Fruit fly (Drosophila melanogaster) whole organism, embryonic: ENCODE measurements around the gene FIG4.
A peak's percentile ranks its signal among the peaks of the same experiment; 100 is the strongest.

Experiments
- Adf1 ChIP-seq: fragments of 200-800 bp; sonication (Bioruptor generic); IDR thresholded peaks from 2 replicates; pipeline ENCODE4 v1.3.6; 2022; ENCODE audit warnings: missing biosample characterization, missing genetic modification characterization
- B-H2 ChIP-seq: fragments of 200-800 bp; sonication (Bioruptor generic); optimal IDR thresholded peaks from 2 replicates; lab custom pipeline; 2018; ENCODE audit warnings: missing biosample characterization, mild to moderate bottlenecking, missing genetic modification characterization
- C15 ChIP-seq: fragments of 200-800 bp; sonication (Bioruptor generic); IDR thresholded peaks from 3 replicates; pipeline ENCODE4 v1.3.6; 2022; ENCODE audit warnings: missing biosample characterization, missing genetic modification characterization
- CG10462 ChIP-seq: fragments of 200-800 bp; sonication (Bioruptor generic); optimal IDR thresholded peaks from 2 replicates; lab custom pipeline; 2016; ENCODE audit warnings: missing biosample characterization, missing genetic modification characterization
- CG14441 ChIP-seq: fragments of 200-800 bp; sonication (Bioruptor generic); IDR thresholded peaks from 2 replicates; pipeline ENCODE4 v1.3.6; 2022; ENCODE audit warnings: missing biosample characterization, missing genetic modification characterization
- CG14860 ChIP-seq: fragments of 200-800 bp; sonication (Bioruptor generic); IDR thresholded peaks from 3 replicates; pipeline ENCODE4 v1.3.6; 2022; ENCODE audit warnings: missing biosample characterization, missing genetic modification characterization; ENCODE audit not compliant: partially characterized antibody
- CG16813 ChIP-seq: fragments of 200-800 bp; sonication (Bioruptor generic); IDR thresholded peaks from 3 replicates; pipeline ENCODE4 v1.3.6; 2022; ENCODE audit warnings: missing biosample characterization, missing genetic modification characterization; ENCODE audit not compliant: partially characterized antibody
- CG17361 ChIP-seq: fragments of 200-800 bp; sonication (Bioruptor generic); IDR thresholded peaks from 3 replicates; pipeline ENCODE4 v1.3.6; 2022; ENCODE audit warnings: missing biosample characterization, missing genetic modification characterization
- CG2129 ChIP-seq: fragments of 200-800 bp; sonication (Bioruptor generic); IDR thresholded peaks from 2 replicates; pipeline ENCODE4 v1.3.6; 2022; ENCODE audit warnings: missing biosample characterization, missing genetic modification characterization; ENCODE audit not compliant: partially characterized antibody
- CG31388 ChIP-seq: fragments of 200-800 bp; sonication (Bioruptor generic); optimal IDR thresholded peaks from 2 replicates; lab custom pipeline; 2016; ENCODE audit warnings: missing biosample characterization, missing genetic modification characterization
- CG3163 ChIP-seq: fragments of 200-800 bp; sonication (Bioruptor generic); optimal IDR thresholded peaks from 3 replicates; lab custom pipeline; 2016; ENCODE audit warnings: missing biosample characterization, missing genetic modification characterization
- CG33557 ChIP-seq: fragments of 200-800 bp; sonication (Bioruptor generic); optimal IDR thresholded peaks from 2 replicates; lab custom pipeline; 2019; ENCODE audit warnings: missing biosample characterization, mild to moderate bottlenecking, missing genetic modification characterization, moderate library complexity
- CG4282 ChIP-seq: fragments of 200-800 bp; sonication (Bioruptor generic); optimal IDR thresholded peaks from 2 replicates; lab custom pipeline; 2016; ENCODE audit warnings: missing biosample characterization, missing genetic modification characterization
- CG4854 ChIP-seq: fragments of 200-800 bp; sonication (Bioruptor generic); optimal IDR thresholded peaks from 2 replicates; lab custom pipeline; 2016; ENCODE audit warnings: missing biosample characterization, missing genetic modification characterization, inconsistent platforms
- CG6272 ChIP-seq: fragments of 200-800 bp; sonication (Bioruptor generic); IDR thresholded peaks from 2 replicates; pipeline ENCODE4 v1.3.6; 2022; ENCODE audit warnings: missing biosample characterization, missing genetic modification characterization
- CG6791 ChIP-seq: fragments of 200-800 bp; sonication (Bioruptor generic); IDR thresholded peaks from 3 replicates; pipeline ENCODE4 v1.3.6; 2022; ENCODE audit warnings: missing biosample characterization, missing genetic modification characterization; ENCODE audit not compliant: partially characterized antibody
- CG6813 ChIP-seq: fragments of 200-800 bp; sonication (Bioruptor generic); optimal IDR thresholded peaks from 2 replicates; lab custom pipeline; 2017; ENCODE audit warnings: missing biosample characterization, missing genetic modification characterization, mild to moderate bottlenecking, moderate library complexity, missing genetic modification reagents
- CG7357 ChIP-seq: fragments of 200-800 bp; sonication (Bioruptor generic); IDR thresholded peaks from 3 replicates; pipeline ENCODE4 v1.3.6; 2022; ENCODE audit warnings: missing biosample characterization, missing genetic modification characterization
- CrebB ChIP-seq: fragments of 200-800 bp; sonication (Bioruptor generic); optimal IDR thresholded peaks from 3 replicates; lab custom pipeline; 2018; ENCODE audit warnings: missing biosample characterization, mild to moderate bottlenecking, missing genetic modification characterization
- Dip3 ChIP-seq: fragments of 200-800 bp; sonication (Bioruptor generic); optimal IDR thresholded peaks from 3 replicates; lab custom pipeline; 2016; ENCODE audit warnings: missing biosample characterization, missing genetic modification characterization
- Elba2 ChIP-seq: fragments of 200-800 bp; sonication (Bioruptor generic); optimal IDR thresholded peaks from 3 replicates; lab custom pipeline; 2016; ENCODE audit warnings: missing biosample characterization, missing genetic modification characterization
- Max ChIP-seq: fragments of 200-800 bp; sonication (Bioruptor generic); optimal IDR thresholded peaks from 2 replicates; lab custom pipeline; 2016; ENCODE audit warnings: missing biosample characterization, mild to moderate bottlenecking, missing genetic modification characterization
- Meics ChIP-seq: fragments of 200-800 bp; sonication (Bioruptor generic); optimal IDR thresholded peaks from 2 replicates; lab custom pipeline; 2017; ENCODE audit warnings: missing biosample characterization, mild to moderate bottlenecking, missing genetic modification characterization
- NC2α ChIP-seq: fragments of 200-800 bp; sonication (Bioruptor generic); optimal IDR thresholded peaks from 2 replicates; lab custom pipeline; 2016; ENCODE audit warnings: missing biosample characterization, missing genetic modification characterization
- Sox100B ChIP-seq: fragments of 200-800 bp; sonication (Bioruptor generic); optimal IDR thresholded peaks from 3 replicates; lab custom pipeline; 2018; ENCODE audit warnings: missing biosample characterization, mild to moderate bottlenecking, missing genetic modification characterization
- Xbp1 ChIP-seq: fragments of 200-800 bp; sonication (Bioruptor generic); optimal IDR thresholded peaks from 3 replicates; lab custom pipeline; 2016; ENCODE audit warnings: missing biosample characterization, mild to moderate bottlenecking, missing genetic modification characterization
- abd-A ChIP-seq: fragments of 200-800 bp; sonication (Bioruptor generic); optimal IDR thresholded peaks from 3 replicates; lab custom pipeline; 2019; ENCODE audit warnings: missing biosample characterization, mild to moderate bottlenecking, missing genetic modification characterization, moderate library complexity
- aop ChIP-seq: fragments of 200-800 bp; sonication (Bioruptor generic); IDR thresholded peaks from 2 replicates; pipeline ENCODE4 v1.3.6; 2022; ENCODE audit warnings: missing biosample characterization, missing genetic modification characterization
- ato ChIP-seq: fragments of 200-800 bp; sonication (Bioruptor generic); IDR thresholded peaks from 2 replicates; pipeline ENCODE4 v1.3.6; 2022; ENCODE audit warnings: missing biosample characterization, missing genetic modification characterization; ENCODE audit not compliant: partially characterized antibody
- chm ChIP-seq: fragments of 200-800 bp; sonication (Bioruptor generic); IDR thresholded peaks from 2 replicates; pipeline ENCODE4 v1.3.6; 2022; ENCODE audit warnings: missing biosample characterization, missing genetic modification characterization
- dmrt99B ChIP-seq: fragments of 200-800 bp; sonication (Bioruptor generic); optimal IDR thresholded peaks from 2 replicates; lab custom pipeline; 2018; ENCODE audit warnings: missing biosample characterization, mild to moderate bottlenecking, missing genetic modification characterization, moderate library complexity
- dpn ChIP-seq, 2 experiments: fragments of 200-800 bp; sonication (Bioruptor generic); optimal IDR thresholded peaks; 3 replicates each; lab custom pipeline; 2016; ENCODE audit warnings: missing biosample characterization in 2 of 2, missing genetic modification characterization in 2 of 2
- fd3F ChIP-seq: fragments of 200-800 bp; sonication (Bioruptor generic); optimal IDR thresholded peaks from 2 replicates; lab custom pipeline; 2018; ENCODE audit warnings: missing biosample characterization, mild to moderate bottlenecking, missing genetic modification characterization, moderate library complexity
- gcm2 ChIP-seq: fragments of 200-800 bp; sonication (Bioruptor generic); optimal IDR thresholded peaks from 2 replicates; lab custom pipeline; 2016; ENCODE audit warnings: missing biosample characterization, missing genetic modification characterization
- hbn ChIP-seq: fragments of 200-800 bp; sonication (Bioruptor generic); IDR thresholded peaks from 2 replicates; pipeline ENCODE4 v1.3.6; 2022; ENCODE audit warnings: missing biosample characterization, missing genetic modification characterization; ENCODE audit not compliant: partially characterized antibody
- hth ChIP-seq: fragments of >200 bp; optimal IDR thresholded peaks from 2 replicates; lab custom pipeline; 2017; ENCODE audit warnings: inconsistent platforms
- jing ChIP-seq: fragments of 200-800 bp; sonication (Bioruptor generic); optimal IDR thresholded peaks from 2 replicates; lab custom pipeline; 2018; ENCODE audit warnings: missing biosample characterization, mild to moderate bottlenecking, missing genetic modification characterization
- kay ChIP-seq: fragments of 200-800 bp; sonication (Bioruptor generic); optimal IDR thresholded peaks from 2 replicates; lab custom pipeline; 2016; ENCODE audit warnings: missing biosample characterization, missing genetic modification characterization
- lola ChIP-seq, 3 experiments: fragments of >200 bp in 2 of 3; fragments of 200-800 bp in 1 of 3; sonication (Bioruptor generic) in 1 of 3; optimal IDR thresholded peaks; 2 replicates each; lab custom pipeline; 2017 to 2019; ENCODE audit warnings: missing biosample characterization in 3 of 3, missing genetic modification characterization in 3 of 3, mild to moderate bottlenecking in 1 of 3, moderate library complexity in 1 of 3
- nmo ChIP-seq: fragments of 200-800 bp; sonication (Bioruptor generic); optimal IDR thresholded peaks from 2 replicates; lab custom pipeline; 2018; ENCODE audit warnings: missing biosample characterization, mild to moderate bottlenecking, missing genetic modification characterization, moderate library complexity
- pfk ChIP-seq: fragments of 200-800 bp; sonication (Bioruptor generic); optimal IDR thresholded peaks from 2 replicates; lab custom pipeline; 2018; ENCODE audit warnings: missing biosample characterization, mild to moderate bottlenecking, missing genetic modification characterization, moderate library complexity
- pzg ChIP-seq: fragments of 200-800 bp; sonication (Bioruptor generic); optimal IDR thresholded peaks from 3 replicates; lab custom pipeline; 2018; ENCODE audit warnings: missing biosample characterization, mild to moderate bottlenecking, missing genetic modification characterization, moderate library complexity
- repo ChIP-seq: fragments of 200-800 bp; sonication (Bioruptor generic); optimal IDR thresholded peaks from 2 replicates; lab custom pipeline; 2016; ENCODE audit warnings: missing biosample characterization, missing genetic modification characterization
- run ChIP-seq: fragments of 200-800 bp; sonication (Bioruptor generic); optimal IDR thresholded peaks from 3 replicates; lab custom pipeline; 2018; ENCODE audit warnings: missing biosample characterization, mild to moderate bottlenecking, missing genetic modification characterization
- sc ChIP-seq, 3 experiments: fragments of >200 bp in 2 of 3; fragments of 200-800 bp in 1 of 3; sonication (Bioruptor generic) in 1 of 3; optimal IDR thresholded peaks; 2 replicates in 2 of 3; 3 replicates in 1 of 3; lab custom pipeline; 2017; ENCODE audit warnings: mild to moderate bottlenecking in 1 of 3, missing biosample characterization in 1 of 3, missing genetic modification characterization in 1 of 3, missing genetic modification reagents in 1 of 3
- sens-2 ChIP-seq: fragments of 200-800 bp; sonication (Bioruptor generic); IDR thresholded peaks from 2 replicates; pipeline ENCODE4 v1.3.6; 2022; ENCODE audit warnings: missing biosample characterization, missing genetic modification characterization
- stc ChIP-seq: fragments of 200-800 bp; sonication (Bioruptor generic); IDR thresholded peaks from 2 replicates; pipeline ENCODE4 v1.3.6; 2022; ENCODE audit warnings: missing biosample characterization, missing genetic modification characterization
- tap ChIP-seq: fragments of 200-800 bp; optimal IDR thresholded peaks from 3 replicates; lab custom pipeline; 2019; ENCODE audit warnings: missing biosample characterization, mild to moderate bottlenecking, missing genetic modification characterization, moderate library complexity
- tin ChIP-seq: fragments of 200-800 bp; sonication (Bioruptor generic); optimal IDR thresholded peaks from 3 replicates; lab custom pipeline; 2016; ENCODE audit warnings: missing biosample characterization, missing genetic modification characterization
- ttk ChIP-seq: fragments of 200-800 bp; sonication (Bioruptor generic); IDR thresholded peaks from 2 replicates; pipeline ENCODE4 v2.1.2; 2022; ENCODE audit warnings: missing biosample characterization, missing genetic modification characterization

The FIG4 gene

DNA sequence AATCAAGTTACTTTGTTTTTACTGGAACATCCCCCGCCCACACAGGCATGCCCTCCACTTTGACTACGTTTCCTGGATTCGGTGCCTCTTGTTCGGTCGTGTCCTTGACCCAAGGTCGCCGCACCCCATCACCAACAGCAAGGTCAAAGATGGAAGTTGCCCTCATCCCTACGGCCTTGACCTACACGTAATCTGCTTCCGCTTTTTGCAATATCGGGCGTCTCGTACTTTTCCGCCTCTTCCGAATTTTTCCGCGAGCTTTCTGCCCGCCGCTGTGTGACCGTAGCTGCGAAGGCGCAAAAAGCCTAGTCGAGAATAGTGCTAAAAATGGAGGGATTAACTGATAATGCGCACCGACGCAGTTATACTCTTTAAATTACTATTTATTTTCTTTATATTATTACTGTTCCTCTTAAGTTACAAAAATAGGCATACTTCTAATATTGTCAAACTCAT lies 8.4 kb upstream of the FIG4 start, which contains the start of gene Gs1l (continued):
- TF ChIP-seq CG4282 (GFP tag; lab: Kevin White, UChicago) (no peak), CG31388 (GFP tag; lab: Kevin White, UChicago) (no peak), ato (GFP tag; lab: Robert Waterston, UW) (no peak), CG6791 (GFP tag; lab: Robert Waterston, UW) (no peak), chm (GFP tag; lab: Robert Waterston, UW) (peak; percentile 7; the same call in 1 of the 2 replicates), CG14860 (GFP tag; lab: Robert Waterston, UW) (no peak), B-H2 (GFP tag; lab: Kevin White, UChicago) (peak; percentile 66), Max (no peak), CG6813 (GFP tag; lab: Kevin White, UChicago) (no peak), CG14441 (GFP tag; lab: Robert Waterston, UW) (no peak), sc (optimal IDR thresholded peaks at IDR 0.05; lab: Kevin White, UChicago) (no peak), sc (GFP tag; optimal IDR thresholded peaks at IDR 0.05; lab: Kevin White, UChicago) (no peak), run (tag; lab: Kevin White, UChicago) (no peak), CG4854 (GFP tag; lab: Kevin White, UChicago) (no peak), aop (no peak), gcm2 (GFP tag; lab: Kevin White, UChicago) (no peak), CG17361 (GFP tag; lab: Robert Waterston, UW) (0 out of 3 replicates have a peak, but pooled peaks have one; percentile 15), fd3F (GFP tag; lab: Kevin White, UChicago) (no peak), stc (GFP tag; lab: Robert Waterston, UW) (0 out of 2 replicates have a peak, but pooled peaks have one; percentile 21), CG7357 (GFP tag; lab: Robert Waterston, UW) (no peak), dmrt99B (tag; lab: Kevin White, UChicago) (no peak), tap (tag; lab: Kevin White, UChicago) (no peak), hth (lab: Kevin White, UChicago) (no peak), CrebB (tag; lab: Kevin White, UChicago) (no peak), Meics (GFP tag; lab: Kevin White, UChicago) (peak; percentile 19), CG16813 (no peak), tin (GFP tag; lab: Kevin White, UChicago) (no peak), ttk (no peak), CG10462 (GFP tag; lab: Kevin White, UChicago) (no peak), hbn (GFP tag; lab: Robert Waterston, UW) (no peak), Dip3 (GFP tag; lab: Kevin White, UChicago) (no peak), CG3163 (GFP tag; lab: Kevin White, UChicago) (no peak), abd-A (tag; lab: Kevin White, UChicago) (no peak), Sox100B (no peak), Adf1 (no peak), CG33557 (GFP tag; lab: Kevin White, UChicago) (no peak), Elba2 (GFP tag; lab: Kevin White, UChicago) (no peak), kay (GFP tag; lab: Kevin White, UChicago) (no peak), NC2α (GFP tag; lab: Kevin White, UChicago) (no peak), jing (GFP tag; lab: Kevin White, UChicago) (no peak), Xbp1 (GFP tag; lab: Kevin White, UChicago) (no peak), lola (GFP tag; optimal IDR thresholded peaks at IDR 0.05; lab: Kevin White, UChicago) (no peak), CG2129 (no peak), pzg (peak; percentile 55), repo (GFP tag; lab: Kevin White, UChicago) (no peak), dpn (GFP tag; optimal IDR thresholded peaks at IDR 0.05; lab: Kevin White, UChicago) (no peak), nmo (no peak), sens-2 (GFP tag; lab: Robert Waterston, UW) (no peak), CG6272 (no peak), C15 (GFP tag; lab: Robert Waterston, UW) (no peak), pfk (no peak)
